Fruit fly (Drosophila melanogaster): ENCODE data around the gene CG8852.
A peak's percentile ranks its signal among the peaks of the same experiment; 100 is the strongest.

Gene CG8852

DNA sequence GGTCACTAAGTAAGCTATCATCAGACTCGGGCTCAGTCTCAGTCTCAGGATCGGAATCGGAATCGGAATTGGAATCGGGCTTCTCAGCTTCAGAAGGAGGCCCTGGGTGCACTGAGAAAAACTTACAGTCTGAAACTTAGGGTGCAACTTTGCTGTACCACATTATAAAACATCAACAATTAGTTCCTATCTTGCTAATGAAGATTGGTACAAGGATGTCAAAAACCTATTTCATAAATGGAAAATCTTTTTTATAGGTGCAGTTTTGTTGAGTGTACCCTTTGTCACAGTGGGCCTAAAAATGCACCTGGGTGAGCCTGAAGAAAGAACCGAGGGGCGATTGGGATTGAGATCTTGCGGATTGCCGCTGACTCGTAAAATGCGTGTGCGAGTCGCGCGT is 27.8 kb downstream of the CG8852 start:
- TF ChIP-seq CG6792 (GFP tag; optimal IDR thresholded peaks at IDR 0.05): peak; percentile 72
- no peak for TF ChIP-seq fd85E (GFP tag; optimal IDR thresholded peaks at IDR 0.05)
- TF ChIP-seq Met (GFP tag; optimal IDR thresholded peaks at IDR 0.05): peak; percentile 72
- TF ChIP-seq CG4318 (GFP tag; optimal IDR thresholded peaks at IDR 0.05): no peak
- TF ChIP-seq Hr38 (GFP tag; optimal IDR thresholded peaks at IDR 0.05): no peak
- peak; percentile 27 for TF ChIP-seq Blimp-1 (GFP tag; optimal IDR thresholded peaks at IDR 0.05)
- TF ChIP-seq CG10631 (GFP tag; optimal IDR thresholded peaks at IDR 0.05): peak; percentile 79
- peak; percentile 87 for TF ChIP-seq svp (GFP tag)
- TF ChIP-seq net (GFP tag; optimal IDR thresholded peaks at IDR 0.05): peak; percentile 25
- peak; percentile 51 for TF ChIP-seq CG8319 (GFP tag; optimal IDR thresholded peaks at IDR 0.05)
- TF ChIP-seq CG9139 (GFP tag; optimal IDR thresholded peaks at IDR 0.05): peak; percentile 8
- peak; percentile 83 for TF ChIP-seq CG6163 (GFP tag; IDR thresholded peaks at IDR 0.05)
- TF ChIP-seq Eip93F (GFP tag; optimal IDR thresholded peaks at IDR 0.05): no peak
- TF ChIP-seq vri (GFP tag; optimal IDR thresholded peaks at IDR 0.05): peak; percentile 60
- 0 out of 2 replicates have a peak, but pooled peaks have one; percentile 21 for TF ChIP-seq CG11294 (GFP tag; IDR thresholded peaks at IDR 0.05)
- peak; percentile 54 to 56 for TF ChIP-seq ss (GFP tag; optimal IDR thresholded peaks at IDR 0.05)
- peak; percentile 73 for TF ChIP-seq CG31627 (GFP tag; optimal IDR thresholded peaks at IDR 0.05)
- peak; percentile 52 for TF ChIP-seq Ets21C (GFP tag; optimal IDR thresholded peaks at IDR 0.05)
- peak; percentile 71 for TF ChIP-seq Eip75B (GFP tag; optimal IDR thresholded peaks at IDR 0.05)
- TF ChIP-seq Sox15 (GFP tag; optimal IDR thresholded peaks at IDR 0.05): peak; percentile 3
- TF ChIP-seq CG10669 (GFP tag; optimal IDR thresholded peaks at IDR 0.05): peak; percentile 78
- peak; percentile 37 for TF ChIP-seq CG34406 (GFP tag; optimal IDR thresholded peaks at IDR 0.05)
- TF ChIP-seq acj6 (GFP tag; optimal IDR thresholded peaks at IDR 0.05): peak; percentile 78
- peak; percentile 74 for TF ChIP-seq Sox102F (GFP tag; optimal IDR thresholded peaks at IDR 0.05)
- no peak for TF ChIP-seq dac (GFP tag; optimal IDR thresholded peaks at IDR 0.05)
- peak; percentile 84 for TF ChIP-seq CG6808 (GFP tag; optimal IDR thresholded peaks at IDR 0.05)
- peak; percentile 85 for TF ChIP-seq CG3032 (tag; optimal IDR thresholded peaks at IDR 0.05)
- TF ChIP-seq CG15336 (GFP tag; IDR thresholded peaks at IDR 0.05): 0 out of 2 replicates have a peak, but pooled peaks have one; percentile 19
- peak; percentile 25; the same call in 1 of the 3 replicates for TF ChIP-seq eg (GFP tag; IDR thresholded peaks at IDR 0.05)
- peak; percentile 42 for TF ChIP-seq CG6854 (GFP tag; optimal IDR thresholded peaks at IDR 0.05)
- TF ChIP-seq Ets96B (tag; optimal IDR thresholded peaks at IDR 0.05): peak; percentile 77
- TF ChIP-seq esn (GFP tag; optimal IDR thresholded peaks at IDR 0.05): peak; percentile 76
- peak; percentile 56 for TF ChIP-seq CG8119 (GFP tag; IDR thresholded peaks at IDR 0.05)
- peak; percentile 35 for TF ChIP-seq CG32006 (GFP tag; optimal IDR thresholded peaks at IDR 0.05)
- TF ChIP-seq Hr39 (GFP tag; optimal IDR thresholded peaks at IDR 0.05): peak; percentile 66
- peak; percentile 71 for TF ChIP-seq CG3919 (GFP tag; optimal IDR thresholded peaks at IDR 0.05)
- TF ChIP-seq spab (GFP tag; optimal IDR thresholded peaks at IDR 0.05): peak; percentile 73
- TF ChIP-seq CG11762 (GFP tag; optimal IDR thresholded peaks at IDR 0.05; ENCODE audit: insufficient read depth): peak; percentile 59
- TF ChIP-seq CG11902 (GFP tag; optimal IDR thresholded peaks at IDR 0.05): peak; percentile 45
- peak; percentile 72 for TF ChIP-seq dsx (GFP tag; optimal IDR thresholded peaks at IDR 0.05; ENCODE audit: poor library complexity, severe bottlenecking)
- peak; percentile 73 for TF ChIP-seq fd59A (GFP tag; optimal IDR thresholded peaks at IDR 0.05)
- TF ChIP-seq CG6276 (GFP tag; optimal IDR thresholded peaks at IDR 0.05): no peak
- TF ChIP-seq Smox (GFP tag; optimal IDR thresholded peaks at IDR 0.05): peak; percentile 36
- TF ChIP-seq fkh (GFP tag; optimal IDR thresholded peaks at IDR 0.05): no peak
- peak; percentile 65 for TF ChIP-seq cyc (GFP tag; optimal IDR thresholded peaks at IDR 0.05)
- TF ChIP-seq Lpt (GFP tag; optimal IDR thresholded peaks at IDR 0.05): peak; percentile 11
- TF ChIP-seq Gug (GFP tag; IDR thresholded peaks at IDR 0.05): 0 out of 2 replicates have a peak, but pooled peaks have one; percentile 26
- TF ChIP-seq salr (GFP tag; optimal IDR thresholded peaks at IDR 0.05): peak; percentile 33 to 45
- peak; percentile 72 for TF ChIP-seq Sox14 (GFP tag; optimal IDR thresholded peaks at IDR 0.05)
- peak; percentile 61 for TF ChIP-seq OdsH (GFP tag; optimal IDR thresholded peaks at IDR 0.05)
- peak; percentile 68 for TF ChIP-seq pdm3 (GFP tag; optimal IDR thresholded peaks at IDR 0.05)

All from whole organism, prepupa.